Worm (Caenorhabditis elegans): ENCODE data around the gene algn-14.

- no peak for TF ChIP-seq lin-40 (tag; optimal IDR thresholded peaks at IDR 0.05)
- TF ChIP-seq egrh-3 (GFP tag; IDR thresholded peaks at IDR 0.05) = no peak
- no peak for TF ChIP-seq unc-62 (GFP tag; optimal IDR thresholded peaks at IDR 0.05)
- TF ChIP-seq aptf-2 (GFP tag; conservative IDR thresholded peaks at IDR 0.05) = no peak
- TF ChIP-seq sptf-2 (GFP tag; optimal IDR thresholded peaks at IDR 0.05) = no peak
These were observed 5.8 kb downstream of the algn-14 start for ce11 chrIV:3797442-3797841.
